Fruit fly (Drosophila melanogaster) Kc167 (cell line): ENCODE data around the gene CAH4.

Experiments
- Myc ChIP-seq: fragments of >200 bp; optimal IDR thresholded peaks from 2 replicates; lab custom pipeline; 2017; ENCODE audit warnings: missing external identifiers
- Sin3A ChIP-seq: fragments of >200 bp; optimal IDR thresholded peaks from 2 replicates; lab custom pipeline; 2018; ENCODE audit warnings: missing external identifiers
- h ChIP-seq: fragments of >200 bp; optimal IDR thresholded peaks from 3 replicates; lab custom pipeline; 2018; ENCODE audit warnings: missing external identifiers
- insv ChIP-seq: fragments of >200 bp; optimal IDR thresholded peaks from 3 replicates; lab custom pipeline; 2018; ENCODE audit warnings: missing external identifiers
- psq ChIP-seq: fragments of >200 bp; optimal IDR thresholded peaks from 2 replicates; lab custom pipeline; 2017; ENCODE audit warnings: missing external identifiers
- ttk ChIP-seq: sonication (Bioruptor generic); optimal IDR thresholded peaks from 2 replicates; lab custom pipeline; 2017; ENCODE audit warnings: missing external identifiers

Gene CAH4

DNA sequence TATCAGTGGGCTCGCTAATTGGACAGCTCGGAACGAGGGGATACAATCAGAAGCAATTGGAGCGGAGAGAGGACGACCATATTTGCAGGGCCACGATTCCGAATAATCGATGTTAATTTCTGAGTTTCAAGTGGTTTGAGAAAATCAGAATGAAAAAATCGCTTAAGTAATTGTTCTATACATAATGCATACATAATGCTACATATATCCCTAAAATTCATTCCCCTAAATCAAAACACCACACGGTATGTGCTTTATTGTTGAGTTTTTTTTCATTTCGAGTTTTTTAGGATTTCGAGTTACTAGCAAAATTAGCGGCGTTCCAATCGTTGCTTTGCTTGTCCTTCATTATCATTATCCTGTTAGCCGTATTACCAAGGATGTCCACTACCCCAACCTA, 31.8 kb downstream of the CAH4 start, which contains the start of gene niki:
Gene niki (minus strand): TSS at position 101 of the 400 bp plus-strand sequence.
- TF ChIP-seq Myc (lab: Kevin White, UChicago) (no peak), psq (lab: Kevin White, UChicago) (no peak), ttk (lab: Kevin White, UChicago) (no peak), insv (no peak), Sin3A (lab: Kevin White, UChicago) (no peak)

DNA sequence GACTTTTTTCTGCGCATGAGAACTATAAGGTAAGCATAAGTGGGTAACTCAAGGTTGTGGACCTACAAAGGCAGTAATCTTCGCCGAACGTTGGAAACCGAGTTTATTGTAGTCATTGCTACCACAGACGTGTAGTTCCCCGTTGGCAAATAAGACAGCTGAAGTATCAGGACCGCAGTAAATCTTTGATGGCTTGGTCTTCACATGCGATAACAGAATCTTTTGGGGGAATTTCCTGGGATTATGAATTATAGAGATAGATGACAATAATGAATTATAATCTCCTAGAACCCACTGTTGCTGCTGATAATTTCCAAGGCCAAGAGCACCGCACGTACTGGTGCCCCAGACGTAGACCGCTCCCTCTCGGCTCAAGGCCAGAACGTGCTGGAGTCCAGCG, 34.3 kb downstream of the CAH4 start:
- TF ChIP-seq insv = no peak
- TF ChIP-seq ttk (lab: Kevin White, UChicago) = no peak
- no peak for TF ChIP-seq Sin3A (lab: Kevin White, UChicago)
- no peak for TF ChIP-seq psq (lab: Kevin White, UChicago)
- no peak for TF ChIP-seq h (lab: Kevin White, UChicago)
- TF ChIP-seq Myc (lab: Kevin White, UChicago) = no peak

DNA sequence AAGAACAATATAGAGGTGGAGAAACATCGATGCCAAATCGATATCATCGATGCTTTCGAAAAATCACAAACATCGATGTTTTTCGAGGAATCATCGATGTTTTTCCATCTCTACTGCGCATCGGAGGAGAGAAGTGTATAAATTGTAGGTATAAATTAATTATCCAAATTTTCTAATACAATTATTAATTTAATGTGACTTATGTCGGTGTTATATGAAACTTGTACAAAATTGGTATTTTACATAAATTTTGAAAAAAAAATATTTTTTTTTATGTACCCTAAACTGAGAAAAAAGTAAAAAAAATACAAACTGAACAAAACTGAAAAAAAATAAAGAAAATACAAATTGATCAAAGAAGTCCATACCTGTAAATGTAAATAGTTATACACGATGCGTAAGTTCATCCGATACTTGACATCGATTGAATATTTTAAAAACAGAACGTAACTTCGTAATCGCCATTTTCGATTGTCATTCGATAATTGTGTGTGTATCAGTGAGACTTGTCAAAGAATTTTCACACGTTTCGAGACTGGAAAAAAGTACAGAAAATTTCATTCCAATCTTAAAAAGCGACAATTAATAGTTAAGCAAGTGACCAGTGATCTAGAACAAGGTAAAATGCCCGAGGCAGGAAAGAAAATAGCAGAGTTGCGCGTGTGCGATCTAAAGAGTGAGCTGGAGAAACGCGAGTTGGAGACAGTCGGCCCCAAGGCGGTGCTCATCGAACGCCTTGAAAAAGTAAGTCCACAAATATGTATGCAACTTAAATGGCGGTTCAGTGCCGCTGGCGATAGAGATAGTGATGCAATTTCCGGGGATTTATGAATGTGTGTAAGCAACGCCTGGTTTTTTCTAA, 40.1 kb downstream of the CAH4 start, which contains the start of the genes CG5808 and Saf-B:
Gene CG5808 (minus strand): TSS at position 15 of the 862 bp plus-strand sequence.
Gene Saf-B (plus strand): TSS at position 472 of the 862 bp plus-strand sequence.
- TF ChIP-seq insv = no peak
- TF ChIP-seq Myc (lab: Kevin White, UChicago) = no peak
- TF ChIP-seq ttk (lab: Kevin White, UChicago) = no peak
- TF ChIP-seq psq (lab: Kevin White, UChicago) = no peak
- TF ChIP-seq Sin3A (lab: Kevin White, UChicago) = no peak
- no peak for TF ChIP-seq h (lab: Kevin White, UChicago)

DNA sequence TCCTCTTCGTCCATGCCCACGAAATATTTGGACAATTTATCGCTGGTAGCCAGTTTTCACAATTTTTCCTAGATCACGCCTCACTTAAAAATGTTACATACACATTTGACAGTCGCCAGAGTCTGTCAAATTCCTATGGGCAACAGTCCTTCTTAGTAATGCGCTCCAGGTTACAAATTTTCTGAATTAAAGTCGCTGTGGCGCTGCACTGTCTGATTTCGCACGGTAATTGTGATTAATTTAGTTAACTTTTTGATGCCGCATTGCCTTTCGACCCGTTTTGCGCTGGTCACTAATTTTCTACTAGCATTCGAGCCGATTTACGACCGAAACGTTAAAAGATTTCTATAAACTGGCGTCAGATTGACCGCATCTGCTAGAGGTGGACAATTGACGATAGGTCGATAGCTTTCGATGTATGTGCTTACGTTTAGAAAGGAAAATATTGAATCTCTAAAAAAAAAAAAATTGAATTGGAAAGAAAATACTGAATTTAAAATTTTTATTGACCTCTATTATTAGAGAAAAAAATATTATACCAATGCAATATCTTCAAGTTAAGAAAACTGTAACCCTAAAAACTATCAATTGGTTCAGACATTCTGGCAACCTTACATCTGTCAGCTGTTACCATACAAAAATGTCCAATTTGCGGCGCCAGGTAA, 43.6 kb downstream of the CAH4 start, which contains the start of the genes lili and CG34150:
Gene lili (minus strand): TSS at position 376 of the 665 bp plus-strand sequence.
Gene CG34150 (plus strand): TSS at position 626 of the 665 bp plus-strand sequence.
- TF ChIP-seq psq (lab: Kevin White, UChicago) = no peak
- no peak for TF ChIP-seq insv
- no peak for TF ChIP-seq Myc (lab: Kevin White, UChicago)
- TF ChIP-seq ttk (lab: Kevin White, UChicago) = no peak
- no peak for TF ChIP-seq h (lab: Kevin White, UChicago)
- no peak for TF ChIP-seq Sin3A (lab: Kevin White, UChicago)

DNA sequence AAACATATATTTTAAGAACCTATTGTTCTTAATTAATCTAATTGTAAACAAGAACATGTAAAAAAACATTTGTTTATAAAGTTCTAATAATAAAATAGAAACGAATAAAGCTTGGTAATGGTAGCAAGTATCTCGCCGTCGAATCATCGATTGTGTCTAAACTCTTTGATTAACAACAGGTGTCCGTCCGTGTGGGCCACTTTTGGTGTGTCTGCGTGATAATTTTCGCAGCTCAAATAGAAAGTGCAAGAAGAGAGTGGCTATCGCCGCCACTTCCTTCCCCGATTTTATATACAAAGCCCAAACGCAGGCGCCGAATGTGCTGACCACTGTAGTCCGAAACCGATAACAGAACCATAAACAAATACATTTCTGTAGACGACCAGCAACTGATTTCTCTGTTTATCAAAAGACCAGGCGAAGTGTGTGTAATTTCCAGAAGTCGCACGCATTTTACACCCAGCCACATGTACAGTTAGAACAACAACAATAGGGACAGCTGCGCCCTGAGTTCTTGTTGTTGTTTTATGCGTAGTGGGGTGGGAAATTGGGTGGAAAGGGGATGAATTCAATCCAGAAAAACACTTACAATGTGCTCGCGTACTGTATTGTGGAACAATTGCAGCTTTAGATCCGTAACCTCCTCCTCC, 44.2 kb downstream of the CAH4 start:
- no peak for TF ChIP-seq psq (lab: Kevin White, UChicago)
- no peak for TF ChIP-seq Sin3A (lab: Kevin White, UChicago)
- TF ChIP-seq ttk (lab: Kevin White, UChicago) = no peak
- no peak for TF ChIP-seq Myc (lab: Kevin White, UChicago)
- no peak for TF ChIP-seq insv
- TF ChIP-seq h (lab: Kevin White, UChicago) = no peak

DNA sequence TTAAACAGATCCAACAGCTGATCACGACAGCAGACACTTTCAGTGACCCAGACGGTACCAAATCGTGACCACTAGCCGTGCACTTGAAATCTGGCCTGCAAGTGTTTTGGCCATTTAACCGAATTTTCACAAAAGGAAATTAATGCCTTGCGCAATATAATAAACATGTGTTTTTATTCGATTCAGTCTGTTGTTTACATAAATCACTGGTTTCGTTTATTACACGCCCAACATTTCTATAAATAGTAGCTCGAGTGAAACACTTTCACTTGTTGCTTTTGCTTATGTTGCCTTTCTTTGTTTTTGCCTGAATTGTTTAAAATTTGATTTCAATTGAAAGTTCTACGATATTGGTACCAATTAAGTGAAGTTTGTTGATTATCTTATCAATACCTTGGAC, 45.0 kb downstream of the CAH4 start:
- TF ChIP-seq h (lab: Kevin White, UChicago) (no peak), Myc (lab: Kevin White, UChicago) (no peak), insv (no peak), psq (lab: Kevin White, UChicago) (no peak), ttk (lab: Kevin White, UChicago) (no peak), Sin3A (lab: Kevin White, UChicago) (no peak)

DNA sequence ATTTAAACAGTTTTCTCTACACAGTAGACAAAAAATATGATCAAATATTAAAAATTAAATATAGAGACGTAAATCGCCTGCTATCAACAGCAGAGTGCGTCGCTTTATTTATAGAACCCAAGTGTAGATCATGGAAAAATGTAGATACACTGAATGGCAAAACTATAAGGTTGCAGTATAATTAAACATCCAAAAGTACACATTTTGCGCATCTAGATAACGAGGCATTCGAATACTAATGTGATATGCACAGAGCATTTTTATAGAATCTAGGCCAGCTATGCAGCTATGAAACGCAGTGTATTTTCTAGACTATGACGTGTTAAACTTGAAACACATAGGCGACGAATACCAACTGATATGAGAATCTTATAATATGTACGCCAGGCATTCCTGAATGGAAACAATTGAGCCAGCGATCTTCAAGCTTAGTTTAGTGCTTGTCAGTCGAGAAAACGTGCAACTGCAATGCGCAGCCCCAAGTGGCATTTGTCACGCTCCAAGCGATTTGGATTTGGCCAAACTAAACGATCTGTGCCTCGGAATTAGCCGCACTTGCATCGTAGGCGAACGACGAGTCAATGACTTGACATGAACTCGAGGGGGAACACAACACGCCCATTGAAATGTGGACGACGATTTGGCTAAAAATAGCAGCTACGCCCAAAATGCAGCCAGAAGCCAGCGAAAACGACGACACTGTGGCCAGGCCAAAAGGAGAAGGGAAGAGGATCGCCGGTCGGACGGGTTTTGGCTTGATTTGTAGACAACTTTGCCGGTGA, 46.3 kb downstream of the CAH4 start:
- TF ChIP-seq Sin3A (lab: Kevin White, UChicago) = no peak
- TF ChIP-seq ttk (lab: Kevin White, UChicago) = no peak
- TF ChIP-seq h (lab: Kevin White, UChicago) = no peak
- TF ChIP-seq Myc (lab: Kevin White, UChicago) = no peak
- no peak for TF ChIP-seq psq (lab: Kevin White, UChicago)
- TF ChIP-seq insv = no peak

DNA sequence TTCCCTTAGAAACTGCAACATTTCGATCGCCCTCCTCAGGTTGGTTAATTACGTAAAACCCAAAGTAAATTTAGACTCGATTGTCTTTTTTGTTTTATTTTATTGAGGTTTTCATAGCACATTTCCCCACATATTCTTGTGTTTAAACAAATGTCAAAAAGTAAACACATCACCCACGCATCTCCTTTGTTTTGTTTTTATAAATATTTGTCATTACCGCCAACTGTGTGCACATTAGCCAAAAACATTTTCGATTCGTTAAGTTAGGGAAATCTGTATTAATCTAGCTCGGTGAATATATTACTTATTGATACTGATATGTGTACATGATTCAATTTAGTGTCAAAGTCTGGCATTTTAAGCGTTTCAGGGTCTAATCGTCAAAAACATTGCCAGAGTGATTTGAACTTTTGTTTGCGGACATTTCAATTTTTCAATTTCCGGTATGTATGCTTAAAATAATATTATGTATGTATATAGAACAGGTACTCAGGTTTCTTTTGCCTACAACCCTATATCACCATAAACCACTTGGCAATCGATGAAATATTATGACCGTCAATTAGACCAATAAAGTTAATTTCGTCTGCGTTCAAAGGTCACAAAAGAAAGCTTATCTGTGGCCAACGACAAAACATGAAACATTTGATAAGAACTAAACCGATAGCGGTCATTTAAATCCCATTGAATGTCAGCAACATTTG, 47.6 kb downstream of the CAH4 start:
- TF ChIP-seq insv (no peak), psq (lab: Kevin White, UChicago) (no peak), Sin3A (lab: Kevin White, UChicago) (no peak), ttk (lab: Kevin White, UChicago) (no peak), Myc (lab: Kevin White, UChicago) (no peak), h (lab: Kevin White, UChicago) (no peak)

DNA sequence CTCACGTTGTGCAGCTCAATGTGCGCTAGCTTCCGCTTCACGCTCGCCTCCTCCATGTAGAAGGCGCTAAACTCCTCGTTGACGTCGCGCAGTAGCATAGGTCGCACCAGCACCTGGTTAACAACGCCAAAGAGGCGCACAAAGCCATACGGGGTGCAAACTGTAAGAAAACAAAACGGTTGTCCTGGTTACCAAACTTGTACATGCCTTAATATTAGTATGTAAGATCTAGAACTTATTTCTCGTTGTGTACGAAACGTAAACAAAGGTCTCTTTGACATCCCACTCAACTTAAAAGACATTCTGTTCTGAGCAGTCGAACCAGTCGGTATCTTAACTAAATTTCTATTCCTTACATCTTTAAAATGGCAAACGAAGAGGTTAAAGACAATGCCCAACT, 50.0 kb downstream of the CAH4 start, which contains the start of gene CG6980:
Gene CG6980 (plus strand): TSS at position 301 of the 400 bp plus-strand sequence.
- TF ChIP-seq Sin3A (lab: Kevin White, UChicago) (no peak), Myc (lab: Kevin White, UChicago) (no peak), ttk (lab: Kevin White, UChicago) (no peak), insv (no peak), h (lab: Kevin White, UChicago) (no peak), psq (lab: Kevin White, UChicago) (no peak)
